Fruit fly (Drosophila melanogaster): ENCODE measurements around the gene orb.

- TF ChIP-seq CG14655 (GFP tag; optimal IDR thresholded peaks at IDR 0.05) = no peak
- no peak for TF ChIP-seq Pif1B (GFP tag; optimal IDR thresholded peaks at IDR 0.05)
- no peak for TF ChIP-seq rn (GFP tag; IDR thresholded peaks at IDR 0.05)
- TF ChIP-seq Snoo (tag; optimal IDR thresholded peaks at IDR 0.05) = no peak
- TF ChIP-seq EcR (GFP tag; optimal IDR thresholded peaks at IDR 0.05) = no peak
- TF ChIP-seq gl (tag; optimal IDR thresholded peaks at IDR 0.05) = no peak
- TF ChIP-seq CG13204 (GFP tag; optimal IDR thresholded peaks at IDR 0.05) = no peak
- no peak for TF ChIP-seq CG4496 (GFP tag; IDR thresholded peaks at IDR 0.05)
- TF ChIP-seq CG15710 (tag; optimal IDR thresholded peaks at IDR 0.05) = no peak
- no peak for TF ChIP-seq CG12605 (GFP tag; IDR thresholded peaks at IDR 0.05)
- TF ChIP-seq D1 (tag; optimal IDR thresholded peaks at IDR 0.05) = no peak
- no peak for TF ChIP-seq fd96Ca (GFP tag; IDR thresholded peaks at IDR 0.05)
- TF ChIP-seq CG17806 (tag; optimal IDR thresholded peaks at IDR 0.05) = no peak
- no peak for TF ChIP-seq CG8301 (tag; optimal IDR thresholded peaks at IDR 0.05)
These were observed 22.1 kb downstream of the orb start for dm6 chr3R:23258524-23258923.
